Worm (Caenorhabditis elegans) whole organism, L4 larva: ENCODE results near the gene lin-25.

Experiments
- F26F4.8 ChIP-seq: fragments of 200-800 bp; sonication (Bioruptor generic); conservative IDR thresholded peaks from 2 replicates; pipeline ENCODE4 v1.3.6; 2022; ENCODE audit warnings: missing genetic modification characterization, missing compliant biosample characterization
- F37D6.2 ChIP-seq: sonication (generic microtip); optimal IDR thresholded peaks from 2 replicates; lab custom pipeline; 2016; ENCODE audit warnings: mild to moderate bottlenecking, missing genetic modification characterization, missing compliant biosample characterization
- F44E2.7 ChIP-seq: fragments of 200-800 bp; sonication (Bioruptor generic); IDR thresholded peaks from 2 replicates; pipeline ENCODE4 v2.1.2; 2022; ENCODE audit warnings: missing genetic modification characterization, missing compliant biosample characterization
- F49E8.2 ChIP-seq: sonication (generic microtip); optimal IDR thresholded peaks from 2 replicates; lab custom pipeline; 2016; ENCODE audit warnings: missing compliant biosample characterization, mild to moderate bottlenecking, missing genetic modification characterization, borderline replicate concordance
- T26A8.4 ChIP-seq: fragments of 200-800 bp; sonication (Bioruptor generic); IDR thresholded peaks from 2 replicates; pipeline ENCODE4 v1.3.6; 2022; ENCODE audit warnings: missing genetic modification characterization, missing compliant biosample characterization
- Y48G9A.11 ChIP-seq: fragments of 200-800 bp; sonication (Bioruptor generic); IDR thresholded peaks from 2 replicates; pipeline ENCODE4 v1.3.6; 2022; ENCODE audit warnings: missing genetic modification reagents, missing genetic modification characterization, missing compliant biosample characterization
- ZK337.2 ChIP-seq: fragments of 200-800 bp; sonication (Bioruptor generic); IDR thresholded peaks from 2 replicates; pipeline ENCODE4 v1.3.6; 2022; ENCODE audit warnings: missing genetic modification reagents, missing genetic modification characterization, missing compliant biosample characterization
- ama-1 ChIP-seq: fragments of 150-350 bp; optimal IDR thresholded peaks from 2 replicates; lab custom pipeline; 2014; ENCODE audit warnings: inconsistent platforms, mixed read lengths
- attf-4 ChIP-seq: sonication (generic microtip); optimal IDR thresholded peaks from 3 replicates; lab custom pipeline; 2017; ENCODE audit warnings: missing biosample characterization, missing genetic modification characterization
- ceh-28 ChIP-seq: fragments of 150-350 bp; optimal IDR thresholded peaks from 2 replicates; lab custom pipeline; 2014; ENCODE audit warnings: missing biosample characterization, missing genetic modification reagents, missing genetic modification characterization
- ceh-44 ChIP-seq: fragments of 200-800 bp; sonication (Bioruptor generic); IDR thresholded peaks from 2 replicates; pipeline ENCODE4 v1.3.6; 2022; ENCODE audit warnings: missing genetic modification reagents, missing genetic modification characterization, missing compliant biosample characterization
- ceh-82 ChIP-seq: sonication (generic microtip); optimal IDR thresholded peaks from 2 replicates; lab custom pipeline; 2017; ENCODE audit warnings: missing biosample characterization, missing genetic modification characterization
- ces-1 ChIP-seq: fragments of 150-350 bp; sonication (generic microtip); optimal IDR thresholded peaks from 4 replicates; lab custom pipeline; 2014; ENCODE audit warnings: missing biosample characterization, missing genetic modification reagents, missing genetic modification characterization
- cey-2 ChIP-seq: sonication (generic microtip); optimal IDR thresholded peaks from 3 replicates; lab custom pipeline; 2017; ENCODE audit warnings: missing genetic modification characterization, mild to moderate bottlenecking, missing compliant biosample characterization, antibody characterized with exemption, borderline replicate concordance; ENCODE audit not compliant: insufficient read depth
- ctbp-1 ChIP-seq: fragments of 200-800 bp; sonication (Bioruptor generic); IDR thresholded peaks from 2 replicates; pipeline ENCODE4 v1.3.6; 2022; ENCODE audit warnings: missing genetic modification reagents, missing genetic modification characterization, missing compliant biosample characterization
- daf-12 ChIP-seq: fragments of 150-350 bp; optimal IDR thresholded peaks from 2 replicates; lab custom pipeline; 2014; ENCODE audit warnings: missing biosample characterization, missing genetic modification reagents, missing genetic modification characterization
- daf-19 ChIP-seq: fragments of 200-800 bp; sonication (Bioruptor generic); conservative IDR thresholded peaks from 2 replicates; pipeline ENCODE4 v1.3.6; 2022; ENCODE audit warnings: missing genetic modification characterization, missing compliant biosample characterization
- daf-8 ChIP-seq: fragments of 200-800 bp; sonication (Bioruptor generic); IDR thresholded peaks from 2 replicates; pipeline ENCODE4 v1.3.6; 2022; ENCODE audit warnings: missing genetic modification characterization, missing compliant biosample characterization
- dmd-8 ChIP-seq: fragments of 200-800 bp; sonication (Bioruptor generic); IDR thresholded peaks from 2 replicates; pipeline ENCODE4 v1.3.6; 2022; ENCODE audit warnings: missing genetic modification characterization, missing compliant biosample characterization
- dpl-1 ChIP-seq: fragments of 150-350 bp; optimal IDR thresholded peaks from 2 replicates; lab custom pipeline; 2014; ENCODE audit warnings: missing biosample characterization, missing genetic modification reagents, missing genetic modification characterization
- fos-1 ChIP-seq: fragments of 150-350 bp; optimal IDR thresholded peaks from 2 replicates; lab custom pipeline; 2014; ENCODE audit warnings: missing biosample characterization, missing genetic modification characterization
- gei-8 ChIP-seq: fragments of 200-800 bp; sonication (Bioruptor generic); optimal IDR thresholded peaks from 2 replicates; lab custom pipeline; 2018; ENCODE audit warnings: mild to moderate bottlenecking, missing genetic modification characterization, missing compliant biosample characterization
- hif-1 ChIP-seq, 2 experiments: sonication (generic microtip); optimal IDR thresholded peaks; 2 replicates each; lab custom pipeline; 2016 to 2017; ENCODE audit warnings: missing compliant biosample characterization in 2 of 2, missing genetic modification characterization in 2 of 2, missing genetic modification reagents in 2 of 2, missing genotype in 2 of 2, mild to moderate bottlenecking in 1 of 2
- jun-1 ChIP-seq: fragments of 150-350 bp; optimal IDR thresholded peaks from 2 replicates; lab custom pipeline; 2014; ENCODE audit warnings: missing biosample characterization, missing genetic modification reagents, missing genetic modification characterization
- lin-1 ChIP-seq: fragments of 200-800 bp; sonication (Bioruptor generic); IDR thresholded peaks from 2 replicates; pipeline ENCODE4 v1.3.6; 2022; ENCODE audit warnings: missing genetic modification reagents, missing genetic modification characterization, missing compliant biosample characterization
- lin-13 ChIP-seq: fragments of 150-350 bp; optimal IDR thresholded peaks from 2 replicates; lab custom pipeline; 2014; ENCODE audit warnings: missing biosample characterization, missing genetic modification reagents, missing genetic modification characterization
- lin-29 ChIP-seq: fragments of 200-800 bp; sonication (Bioruptor generic); IDR thresholded peaks from 2 replicates; pipeline ENCODE4 v1.3.6; 2022; ENCODE audit warnings: missing genetic modification reagents, missing genetic modification characterization, missing compliant biosample characterization
- lin-38 ChIP-seq: fragments of 200-800 bp; sonication (Bioruptor generic); IDR thresholded peaks from 2 replicates; pipeline ENCODE4 v1.3.6; 2022; ENCODE audit warnings: missing genetic modification reagents, missing genetic modification characterization, missing compliant biosample characterization
- lir-3 ChIP-seq: sonication (generic microtip); optimal IDR thresholded peaks from 2 replicates; lab custom pipeline; 2016; ENCODE audit warnings: mild to moderate bottlenecking, missing genetic modification characterization, missing compliant biosample characterization
- mdt-29 ChIP-seq: fragments of 200-800 bp; sonication (Bioruptor generic); IDR thresholded peaks from 2 replicates; pipeline ENCODE4 v1.3.6; 2022; ENCODE audit warnings: missing genetic modification reagents, missing genetic modification characterization, missing compliant biosample characterization
- mep-1 ChIP-seq: fragments of 150-350 bp; sonication (generic microtip); optimal IDR thresholded peaks from 3 replicates; lab custom pipeline; 2014; ENCODE audit warnings: missing biosample characterization, missing genetic modification characterization
- mes-2 ChIP-seq: sonication (generic microtip); optimal IDR thresholded peaks from 2 replicates; lab custom pipeline; 2016; ENCODE audit warnings: missing genotype, mild to moderate bottlenecking, missing genetic modification characterization, missing compliant biosample characterization; ENCODE audit not compliant: poor library complexity, severe bottlenecking
- mxl-3 ChIP-seq: fragments of 200-800 bp; sonication (Bioruptor generic); optimal IDR thresholded peaks from 2 replicates; lab custom pipeline; 2018; ENCODE audit warnings: mild to moderate bottlenecking, missing genetic modification characterization, missing compliant biosample characterization
- nhr-10 ChIP-seq: fragments of 150-350 bp; optimal IDR thresholded peaks from 2 replicates; lab custom pipeline; 2014; ENCODE audit warnings: missing biosample characterization, missing genetic modification characterization
- nhr-102 ChIP-seq: sonication (generic microtip); optimal IDR thresholded peaks from 2 replicates; lab custom pipeline; 2016; ENCODE audit warnings: mild to moderate bottlenecking, missing genetic modification characterization, moderate library complexity, missing compliant biosample characterization
- nhr-111 ChIP-seq: fragments of 200-800 bp; sonication (Bioruptor generic); optimal IDR thresholded peaks from 2 replicates; lab custom pipeline; 2018; ENCODE audit warnings: mild to moderate bottlenecking, missing genetic modification characterization, missing compliant biosample characterization
- nhr-237 ChIP-seq: sonication (generic microtip); optimal IDR thresholded peaks from 2 replicates; lab custom pipeline; 2017; ENCODE audit warnings: missing biosample characterization, missing genetic modification characterization
- nhr-28 ChIP-seq: fragments of 150-350 bp; optimal IDR thresholded peaks from 2 replicates; lab custom pipeline; 2014; ENCODE audit warnings: missing biosample characterization, missing genetic modification characterization
- nhr-42 ChIP-seq: fragments of 200-800 bp; sonication (Bioruptor generic); IDR thresholded peaks from 2 replicates; pipeline ENCODE4 v1.3.6; 2022; ENCODE audit warnings: missing genetic modification characterization, missing compliant biosample characterization
- nhr-76 ChIP-seq: fragments of 150-350 bp; optimal IDR thresholded peaks from 2 replicates; lab custom pipeline; 2014; ENCODE audit warnings: missing biosample characterization, missing genetic modification characterization
- pha-4 ChIP-seq, 2 experiments: fragments of 150-350 bp in 1 of 2; fragments of 200-800 bp in 1 of 2; sonication (Bioruptor generic) in 1 of 2; IDR thresholded peaks in 1 of 2; optimal IDR thresholded peaks in 1 of 2; 2 replicates each; pipeline versions ENCODE4 v1.3.6 to Lab custom; 2014 to 2022; ENCODE audit warnings: missing genetic modification characterization in 2 of 2, missing genetic modification reagents in 2 of 2, missing biosample characterization in 1 of 2, missing compliant biosample characterization in 1 of 2
- pqm-1 ChIP-seq: sonication (generic microtip); optimal IDR thresholded peaks from 2 replicates; lab custom pipeline; 2017; ENCODE audit warnings: missing biosample characterization, missing genetic modification characterization
- rbr-2 ChIP-seq: sonication (generic microtip); optimal IDR thresholded peaks from 2 replicates; lab custom pipeline; 2016; ENCODE audit warnings: missing genotype, missing genetic modification characterization, missing compliant biosample characterization
- snpc-4 ChIP-seq: fragments of 150-350 bp; optimal IDR thresholded peaks from 2 replicates; lab custom pipeline; 2014; ENCODE audit warnings: missing biosample characterization, missing genetic modification characterization
- spr-1 ChIP-seq: sonication (generic microtip); optimal IDR thresholded peaks from 2 replicates; lab custom pipeline; 2016; ENCODE audit warnings: mild to moderate bottlenecking, missing genetic modification characterization, missing compliant biosample characterization
- spr-3 ChIP-seq: fragments of 200-800 bp; sonication (Bioruptor generic); optimal IDR thresholded peaks from 2 replicates; lab custom pipeline; 2018; ENCODE audit warnings: mild to moderate bottlenecking, missing genetic modification characterization, missing compliant biosample characterization
- vab-7 ChIP-seq: fragments of 200-800 bp; sonication (Bioruptor generic); IDR thresholded peaks from 2 replicates; pipeline ENCODE4 v1.3.6; 2022; ENCODE audit warnings: missing genetic modification reagents, missing genetic modification characterization, missing compliant biosample characterization
- zfp-2 ChIP-seq: sonication (generic microtip); optimal IDR thresholded peaks from 2 replicates; lab custom pipeline; 2016; ENCODE audit warnings: mild to moderate bottlenecking, missing genetic modification characterization, missing compliant biosample characterization
- zfp-3 ChIP-seq: fragments of 200-800 bp; sonication (Bioruptor generic); conservative IDR thresholded peaks from 2 replicates; pipeline ENCODE4 v1.3.6; 2022; ENCODE audit warnings: missing genetic modification reagents, missing genetic modification characterization, missing compliant biosample characterization
- zip-2 ChIP-seq: fragments of 150-350 bp; optimal IDR thresholded peaks from 2 replicates; lab custom pipeline; 2014; ENCODE audit warnings: missing biosample characterization, missing genetic modification characterization
- ztf-11 ChIP-seq: fragments of 150-350 bp; optimal IDR thresholded peaks from 2 replicates; lab custom pipeline; 2014; ENCODE audit warnings: missing biosample characterization, missing genetic modification characterization
- ztf-7 ChIP-seq: fragments of 150-350 bp; optimal IDR thresholded peaks from 2 replicates; lab custom pipeline; 2014; ENCODE audit warnings: missing biosample characterization, missing genetic modification characterization

Gene lin-25

DNA sequence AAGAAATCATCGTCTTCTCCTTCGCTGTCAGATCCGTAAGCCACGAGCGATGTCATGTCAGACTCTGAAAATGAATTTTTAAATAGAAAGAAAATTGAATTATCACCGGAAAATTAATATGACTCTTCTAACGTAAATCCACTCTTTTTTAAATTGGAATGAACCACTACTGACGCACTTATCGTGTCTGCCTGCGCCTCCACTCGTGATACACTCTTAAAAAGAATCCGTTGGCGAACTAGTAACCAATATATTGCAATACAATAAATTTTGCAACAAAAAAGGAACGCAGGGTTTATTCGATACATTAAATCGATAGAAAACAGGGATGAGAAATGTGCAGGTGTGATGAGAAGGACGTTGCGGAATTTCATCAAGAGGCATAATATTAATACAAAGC lies 9.7 kb downstream of the lin-25 start, which contains the start of gene ccch-3 (continued):
- TF ChIP-seq zfp-2 (tag; lab: Kevin White, UChicago) (no peak), pqm-1 (tag; lab: Kevin White, UChicago) (no peak), vab-7 (GFP tag; lab: Robert Waterston, UW) (no peak), fos-1 (tag; lab: Kevin White, UChicago) (no peak), mxl-3 (peak; percentile 33), lir-3 (no peak), mdt-29 (GFP tag; lab: Robert Waterston, UW) (no peak), Y48G9A.11 (GFP tag; lab: Robert Waterston, UW) (no peak; the same call in 1 of the 2 replicates), cey-2 (tag; lab: Kevin White, UChicago) (no peak), spr-3 (GFP tag; lab: Kevin White, UChicago) (no peak), mes-2 (peak; percentile 87), nhr-28 (peak; percentile 56), ceh-44 (no peak), spr-1 (tag; lab: Kevin White, UChicago) (no peak), F49E8.2 (no peak), attf-4 (tag; lab: Kevin White, UChicago) (no peak), nhr-42 (no peak), ceh-82 (no peak), daf-19 (GFP tag; lab: Robert Waterston, UW) (0 out of 2 replicates have a peak, but pooled peaks have one; percentile 18), mep-1 (tag; lab: Kevin White, UChicago) (peak; percentile 78), rbr-2 (tag; lab: Kevin White, UChicago) (peak; percentile 70), daf-8 (GFP tag; lab: Robert Waterston, UW) (no peak), zip-2 (no peak), ceh-28 (tag; lab: Kevin White, UChicago) (no peak), nhr-10 (tag; lab: Kevin White, UChicago) (no peak), lin-1 (GFP tag; lab: Robert Waterston, UW) (no peak), daf-12 (no peak), ama-1 (lab: Kevin White, UChicago) (no peak), pha-4 (GFP tag; IDR thresholded peaks at IDR 0.05; lab: Robert Waterston, UW) (peak; percentile 65; the same call in 1 of the 2 replicates), pha-4 (tag; optimal IDR thresholded peaks at IDR 0.05; lab: Kevin White, UChicago) (no peak), ctbp-1 (GFP tag; lab: Robert Waterston, UW) (peak; percentile 48; the same call in 1 of the 2 replicates), gei-8 (GFP tag; lab: Kevin White, UChicago) (peak; percentile 13), nhr-237 (tag; lab: Kevin White, UChicago) (no peak), snpc-4 (no peak), F26F4.8 (no peak), jun-1 (tag; lab: Kevin White, UChicago) (no peak), lin-13 (no peak), F44E2.7 (GFP tag; lab: Robert Waterston, UW) (no peak), hif-1 (tag; optimal IDR thresholded peaks at IDR 0.05; lab: Kevin White, UChicago) (no peak), F37D6.2 (no peak), ZK337.2 (GFP tag; lab: Robert Waterston, UW) (no peak), dmd-8 (GFP tag; lab: Robert Waterston, UW) (0 out of 2 replicates have a peak, but pooled peaks have one; percentile 42), ces-1 (GFP tag; lab: Kevin White, UChicago) (no peak), nhr-76 (tag; lab: Kevin White, UChicago) (no peak), lin-29 (GFP tag; lab: Robert Waterston, UW) (no peak), nhr-102 (tag; lab: Kevin White, UChicago) (peak; percentile 35), ztf-7 (tag; lab: Kevin White, UChicago) (no peak), nhr-111 (GFP tag; lab: Kevin White, UChicago) (no peak), ztf-11 (tag; lab: Kevin White, UChicago) (no peak), dpl-1 (GFP tag; lab: Kevin White, UChicago) (peak; percentile 70), T26A8.4 (GFP tag; lab: Robert Waterston, UW) (no peak), zfp-3 (GFP tag; lab: Robert Waterston, UW) (no peak), lin-38 (GFP tag; lab: Robert Waterston, UW) (peak; percentile 77)
